Worm (Caenorhabditis elegans) whole organism, late embryonic: Measurements from ENCODE around the gene nep-21.

Experiments used
- ceh-18 ChIP-seq: sonication (generic microtip); optimal IDR thresholded peaks from 2 replicates; lab custom pipeline; 2016; ENCODE audit warnings: missing genetic modification characterization, missing compliant biosample characterization
- che-1 ChIP-seq: sonication (generic microtip); optimal IDR thresholded peaks from 2 replicates; lab custom pipeline; 2016; ENCODE audit warnings: mild to moderate bottlenecking, missing genetic modification characterization, missing compliant biosample characterization
- hlh-13 ChIP-seq: fragments of 200-800 bp; sonication (Bioruptor generic); optimal IDR thresholded peaks from 2 replicates; lab custom pipeline; 2018; ENCODE audit warnings: mild to moderate bottlenecking, missing genetic modification characterization, missing compliant biosample characterization
- ztf-16 ChIP-seq: sonication (generic microtip); optimal IDR thresholded peaks from 2 replicates; lab custom pipeline; 2017; ENCODE audit warnings: missing genetic modification characterization, missing compliant biosample characterization

DNA sequence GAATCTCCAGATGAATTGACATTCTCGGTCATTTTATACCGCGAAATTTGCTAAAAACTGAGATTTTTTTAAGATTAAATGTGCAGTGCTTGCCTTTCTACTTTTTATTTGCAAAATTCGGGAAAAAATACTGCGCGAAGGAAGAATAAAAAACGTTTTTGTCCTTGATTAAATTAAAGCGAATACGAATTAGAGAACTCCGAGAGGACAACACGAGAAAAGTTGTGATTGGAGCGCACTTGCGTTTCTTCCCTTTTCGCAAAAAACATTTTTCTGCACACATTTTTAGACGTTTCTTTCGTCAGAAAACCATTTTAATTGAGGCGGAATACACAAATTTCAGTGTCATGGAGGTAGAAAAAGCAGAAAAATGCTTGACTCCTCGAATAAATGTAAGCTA, 40.8 kb downstream of the nep-21 start, which contains the start of the genes trm-1 and ints-2:
- TF ChIP-seq ceh-18 (tag; lab: Kevin White, UChicago) (peak; percentile 26), ztf-16 (no peak), hlh-13 (no peak), che-1 (no peak)
